Fruit fly (Drosophila melanogaster) whole organism, embryonic: ENCODE measurements around the gene CG15337.

Source experiments
- Abd-B ChIP-seq: fragments of 200-800 bp; sonication (Bioruptor generic); optimal IDR thresholded peaks from 2 replicates; lab custom pipeline; 2018; ENCODE audit warnings: missing biosample characterization, mild to moderate bottlenecking, missing genetic modification characterization, moderate library complexity
- Blimp-1 ChIP-seq: fragments of 200-800 bp; sonication (Bioruptor generic); optimal IDR thresholded peaks from 3 replicates; lab custom pipeline; 2018; ENCODE audit warnings: missing biosample characterization, missing genetic modification characterization, mild to moderate bottlenecking, moderate library complexity, missing genetic modification reagents
- C15 ChIP-seq: fragments of 200-800 bp; sonication (Bioruptor generic); IDR thresholded peaks from 3 replicates; pipeline ENCODE4 v1.3.6; 2022; ENCODE audit warnings: missing biosample characterization, missing genetic modification characterization
- CG10209 ChIP-seq: fragments of 200-800 bp; sonication (Bioruptor generic); optimal IDR thresholded peaks from 3 replicates; lab custom pipeline; 2017; ENCODE audit warnings: missing biosample characterization, mild to moderate bottlenecking, missing genetic modification characterization, missing genetic modification reagents
- CG12236 ChIP-seq: fragments of 200-800 bp; sonication (Bioruptor generic); optimal IDR thresholded peaks from 2 replicates; lab custom pipeline; 2016; ENCODE audit warnings: missing biosample characterization, missing genetic modification characterization
- CG17385 ChIP-seq: fragments of 200-800 bp; sonication (Bioruptor generic); optimal IDR thresholded peaks from 3 replicates; lab custom pipeline; 2018; ENCODE audit warnings: missing biosample characterization, mild to moderate bottlenecking, missing genetic modification characterization
- CG1832 ChIP-seq: fragments of 200-800 bp; sonication (Bioruptor generic); optimal IDR thresholded peaks from 2 replicates; lab custom pipeline; 2017; ENCODE audit warnings: missing biosample characterization, mild to moderate bottlenecking, missing genetic modification characterization, inconsistent platforms
- CG18599 ChIP-seq: fragments of 200-800 bp; sonication (Bioruptor generic); optimal IDR thresholded peaks from 3 replicates; lab custom pipeline; 2017; ENCODE audit warnings: missing biosample characterization, missing genetic modification characterization, mild to moderate bottlenecking, moderate library complexity, missing genetic modification reagents
- CG18764 ChIP-seq: fragments of 200-800 bp; sonication (Bioruptor generic); optimal IDR thresholded peaks from 3 replicates; lab custom pipeline; 2016; ENCODE audit warnings: missing biosample characterization, missing genetic modification characterization
- CG2202 ChIP-seq: fragments of 200-800 bp; sonication (Bioruptor generic); optimal IDR thresholded peaks from 2 replicates; lab custom pipeline; 2018; ENCODE audit warnings: missing biosample characterization, mild to moderate bottlenecking, missing genetic modification characterization
- CG2678 ChIP-seq: fragments of 200-800 bp; sonication (Bioruptor generic); optimal IDR thresholded peaks from 3 replicates; lab custom pipeline; 2019; ENCODE audit warnings: missing biosample characterization, mild to moderate bottlenecking, missing genetic modification characterization, moderate library complexity
- CG3838 ChIP-seq: fragments of 200-800 bp; sonication (Bioruptor generic); optimal IDR thresholded peaks from 3 replicates; lab custom pipeline; 2016; ENCODE audit warnings: missing biosample characterization, missing genetic modification characterization
- CG3995 ChIP-seq: fragments of 200-800 bp; sonication (Bioruptor generic); optimal IDR thresholded peaks from 3 replicates; lab custom pipeline; 2016; ENCODE audit warnings: missing biosample characterization, missing genetic modification characterization
- CG4404 ChIP-seq: fragments of 200-800 bp; sonication (Bioruptor generic); IDR thresholded peaks from 2 replicates; pipeline ENCODE4 v1.3.6; 2022; ENCODE audit warnings: missing biosample characterization, missing genetic modification characterization
- CG7745 ChIP-seq: fragments of 200-800 bp; sonication (Bioruptor generic); optimal IDR thresholded peaks from 2 replicates; lab custom pipeline; 2018; ENCODE audit warnings: missing biosample characterization, mild to moderate bottlenecking, missing genetic modification characterization, moderate library complexity
- CG9797 ChIP-seq: fragments of 200-800 bp; sonication (Bioruptor generic); optimal IDR thresholded peaks from 3 replicates; lab custom pipeline; 2018; ENCODE audit warnings: missing biosample characterization, mild to moderate bottlenecking, missing genetic modification characterization
- D19B ChIP-seq: fragments of 200-800 bp; sonication (Bioruptor generic); optimal IDR thresholded peaks from 2 replicates; lab custom pipeline; 2017; ENCODE audit warnings: missing biosample characterization, mild to moderate bottlenecking, missing genetic modification characterization
- Dip3 ChIP-seq: fragments of 200-800 bp; sonication (Bioruptor generic); optimal IDR thresholded peaks from 3 replicates; lab custom pipeline; 2016; ENCODE audit warnings: missing biosample characterization, missing genetic modification characterization
- Elba2 ChIP-seq: fragments of 200-800 bp; sonication (Bioruptor generic); optimal IDR thresholded peaks from 3 replicates; lab custom pipeline; 2016; ENCODE audit warnings: missing biosample characterization, missing genetic modification characterization
- Ets65A ChIP-seq: fragments of 200-800 bp; sonication (Bioruptor generic); peaks from one replicate; lab custom pipeline; 2016; ENCODE audit warnings: missing biosample characterization, missing genetic modification characterization
- Fer2 ChIP-seq: fragments of 200-800 bp; sonication (Bioruptor generic); optimal IDR thresholded peaks from 2 replicates; lab custom pipeline; 2018; ENCODE audit warnings: missing biosample characterization, mild to moderate bottlenecking, missing genetic modification characterization, moderate library complexity
- HmgZ ChIP-seq: fragments of 200-800 bp; sonication (Bioruptor generic); optimal IDR thresholded peaks from 2 replicates; lab custom pipeline; 2018; ENCODE audit warnings: missing biosample characterization, mild to moderate bottlenecking, missing genetic modification characterization
- Kr ChIP-seq: fragments of 200-800 bp; sonication (Bioruptor generic); optimal IDR thresholded peaks from 2 replicates; lab custom pipeline; 2017; ENCODE audit warnings: missing biosample characterization, mild to moderate bottlenecking, missing genetic modification characterization
- Max ChIP-seq: fragments of 200-800 bp; sonication (Bioruptor generic); optimal IDR thresholded peaks from 2 replicates; lab custom pipeline; 2016; ENCODE audit warnings: missing biosample characterization, mild to moderate bottlenecking, missing genetic modification characterization
- NK7.1 ChIP-seq: fragments of 200-800 bp; sonication (Bioruptor generic); optimal IDR thresholded peaks from 3 replicates; lab custom pipeline; 2016; ENCODE audit warnings: missing biosample characterization, missing genetic modification characterization
- ara ChIP-seq: fragments of 200-800 bp; sonication (Bioruptor generic); IDR thresholded peaks from 2 replicates; pipeline ENCODE4 v1.3.6; 2022; ENCODE audit warnings: missing biosample characterization, missing genetic modification characterization
- bowl ChIP-seq: fragments of 200-800 bp; sonication (Bioruptor generic); IDR thresholded peaks from 2 replicates; pipeline ENCODE4 v1.3.6; 2022; ENCODE audit warnings: missing biosample characterization, missing genetic modification characterization
- cato ChIP-seq: fragments of 200-800 bp; sonication (Bioruptor generic); optimal IDR thresholded peaks from 2 replicates; lab custom pipeline; 2016; ENCODE audit warnings: missing biosample characterization, missing genetic modification characterization, borderline replicate concordance
- caup ChIP-seq: fragments of 200-800 bp; sonication (Bioruptor generic); optimal IDR thresholded peaks from 3 replicates; lab custom pipeline; 2017; ENCODE audit warnings: missing biosample characterization, mild to moderate bottlenecking, missing genetic modification characterization, moderate library complexity; ENCODE audit not compliant: severe bottlenecking
- corto ChIP-seq: fragments of 200-800 bp; sonication (Bioruptor generic); optimal IDR thresholded peaks from 2 replicates; lab custom pipeline; 2016; ENCODE audit warnings: missing biosample characterization, mild to moderate bottlenecking, missing genetic modification characterization, moderate library complexity
- cwo ChIP-seq: fragments of 200-800 bp; sonication (Bioruptor generic); optimal IDR thresholded peaks from 3 replicates; lab custom pipeline; 2017; ENCODE audit warnings: missing biosample characterization, missing genetic modification characterization, mild to moderate bottlenecking, moderate library complexity, missing genetic modification reagents
- dm ChIP-seq: fragments of 200-800 bp; sonication (Bioruptor generic); optimal IDR thresholded peaks from 3 replicates; lab custom pipeline; 2016; ENCODE audit warnings: missing biosample characterization, missing genetic modification characterization
- ems ChIP-seq: fragments of 200-800 bp; sonication (Bioruptor generic); optimal IDR thresholded peaks from 3 replicates; lab custom pipeline; 2016; ENCODE audit warnings: missing biosample characterization, missing genetic modification characterization
- en ChIP-seq: fragments of 200-800 bp; sonication (Bioruptor generic); optimal IDR thresholded peaks from 2 replicates; lab custom pipeline; 2016; ENCODE audit warnings: missing biosample characterization, missing genetic modification characterization
- fd102C ChIP-seq: fragments of 200-800 bp; sonication (Bioruptor generic); optimal IDR thresholded peaks from 2 replicates; lab custom pipeline; 2018; ENCODE audit warnings: missing biosample characterization, mild to moderate bottlenecking, missing genetic modification characterization, moderate library complexity
- fd64A ChIP-seq: fragments of 200-800 bp; sonication (Bioruptor generic); optimal IDR thresholded peaks from 3 replicates; lab custom pipeline; 2018; ENCODE audit warnings: missing biosample characterization, mild to moderate bottlenecking, missing genetic modification characterization
- fu2 ChIP-seq: fragments of 200-800 bp; sonication (Bioruptor generic); optimal IDR thresholded peaks from 2 replicates; lab custom pipeline; 2016; ENCODE audit warnings: missing biosample characterization, missing genetic modification characterization
- nerfin-1 ChIP-seq: fragments of 200-800 bp; sonication (Bioruptor generic); optimal IDR thresholded peaks from 3 replicates; lab custom pipeline; 2019; ENCODE audit warnings: missing biosample characterization, mild to moderate bottlenecking, missing genetic modification characterization, moderate library complexity
- onecut ChIP-seq: fragments of 200-800 bp; sonication (Bioruptor generic); IDR thresholded peaks from 2 replicates; pipeline ENCODE4 v1.3.6; 2022; ENCODE audit warnings: missing biosample characterization, missing genetic modification characterization
- otp ChIP-seq: fragments of 200-800 bp; sonication (Bioruptor generic); IDR thresholded peaks from 3 replicates; pipeline ENCODE4, ENCODE4 v1.3.6; 2022; ENCODE audit warnings: missing biosample characterization, missing genetic modification characterization
- pita ChIP-seq: fragments of 200-800 bp; sonication (Bioruptor generic); optimal IDR thresholded peaks from 2 replicates; lab custom pipeline; 2017; ENCODE audit warnings: missing biosample characterization, mild to moderate bottlenecking, missing genetic modification characterization
- pum ChIP-seq: fragments of 200-800 bp; sonication (Bioruptor generic); optimal IDR thresholded peaks from 2 replicates; lab custom pipeline; 2016; ENCODE audit warnings: missing biosample characterization, missing genetic modification characterization
- pzg ChIP-seq: fragments of 200-800 bp; sonication (Bioruptor generic); optimal IDR thresholded peaks from 3 replicates; lab custom pipeline; 2018; ENCODE audit warnings: missing biosample characterization, mild to moderate bottlenecking, missing genetic modification characterization, moderate library complexity
- rib ChIP-seq: fragments of 200-800 bp; sonication (Bioruptor generic); IDR thresholded peaks from 2 replicates; pipeline ENCODE4 v1.3.6; 2022; ENCODE audit warnings: missing biosample characterization, missing genetic modification characterization
- sc ChIP-seq, 3 experiments: fragments of >200 bp in 2 of 3; fragments of 200-800 bp in 1 of 3; sonication (Bioruptor generic) in 1 of 3; optimal IDR thresholded peaks; 2 replicates in 2 of 3; 3 replicates in 1 of 3; lab custom pipeline; 2017; ENCODE audit warnings: mild to moderate bottlenecking in 1 of 3, missing biosample characterization in 1 of 3, missing genetic modification characterization in 1 of 3, missing genetic modification reagents in 1 of 3
- ssp ChIP-seq: fragments of 200-800 bp; sonication (Bioruptor generic); IDR thresholded peaks from 2 replicates; pipeline ENCODE4 v1.3.6; 2022; ENCODE audit warnings: missing biosample characterization, missing genetic modification characterization
- sug ChIP-seq: fragments of 200-800 bp; optimal IDR thresholded peaks from 2 replicates; lab custom pipeline; 2019; ENCODE audit warnings: missing biosample characterization, mild to moderate bottlenecking, missing genetic modification characterization, moderate library complexity
- tio ChIP-seq: fragments of 200-800 bp; sonication (Bioruptor generic); optimal IDR thresholded peaks from 2 replicates; lab custom pipeline; 2017; ENCODE audit warnings: missing biosample characterization, missing genetic modification characterization, inconsistent platforms
- tna ChIP-seq: fragments of 200-800 bp; sonication (Bioruptor generic); IDR thresholded peaks from 2 replicates; pipeline ENCODE4 v1.3.6; 2022; ENCODE audit warnings: missing biosample characterization, missing genetic modification characterization; ENCODE audit not compliant: partially characterized antibody
- vnd ChIP-seq: fragments of 200-800 bp; sonication (Bioruptor generic); IDR thresholded peaks from 3 replicates; pipeline ENCODE4 v1.3.6; 2022; ENCODE audit warnings: missing biosample characterization, missing genetic modification characterization; ENCODE audit not compliant: partially characterized antibody

The CG15337 gene

dm6 chrX:8126149-8126548 lies 33.7 kb upstream of the CG15337 start (continued):
- 0 out of 2 replicates have a peak, but pooled peaks have one; percentile 14 for TF ChIP-seq onecut (GFP tag; lab: Robert Waterston, UW)
- TF ChIP-seq tio (GFP tag; lab: Kevin White, UChicago), result peak; percentile 53
- no peak for TF ChIP-seq CG1832 (GFP tag; lab: Kevin White, UChicago)
- TF ChIP-seq caup, result no peak
- no peak for TF ChIP-seq CG18599 (GFP tag; lab: Kevin White, UChicago)
- no peak for TF ChIP-seq Elba2 (GFP tag; lab: Kevin White, UChicago)
- TF ChIP-seq cwo (GFP tag; lab: Kevin White, UChicago), result no peak
- no peak for TF ChIP-seq fd102C (GFP tag; lab: Kevin White, UChicago)
- TF ChIP-seq en (GFP tag; lab: Kevin White, UChicago), result no peak
- TF ChIP-seq CG7745 (tag; lab: Kevin White, UChicago), result no peak
- no peak for TF ChIP-seq rib (GFP tag; lab: Robert Waterston, UW)
- TF ChIP-seq Max (GFP tag; lab: Kevin White, UChicago), result peak; percentile 18
- peak; percentile 46 for TF ChIP-seq nerfin-1
- TF ChIP-seq CG18764, result no peak
- TF ChIP-seq corto (GFP tag; lab: Kevin White, UChicago), result no peak
- no peak for TF ChIP-seq C15 (GFP tag; lab: Robert Waterston, UW)
- TF ChIP-seq dm, result no peak
- peak; percentile 94 for TF ChIP-seq Blimp-1 (GFP tag; lab: Kevin White, UChicago)
- TF ChIP-seq ara (GFP tag; lab: Robert Waterston, UW), result peak; percentile 77
- TF ChIP-seq ssp (GFP tag; lab: Robert Waterston, UW), result peak; percentile 45
- TF ChIP-seq CG4404 (GFP tag; lab: Robert Waterston, UW), result peak; percentile 35; the same call in 1 of the 2 replicates
- TF ChIP-seq tna, result no peak
- no peak for TF ChIP-seq vnd
- peak; percentile 23 for TF ChIP-seq D19B (GFP tag; lab: Kevin White, UChicago)
- TF ChIP-seq CG3995, result no peak
- TF ChIP-seq HmgZ, result no peak
- peak; percentile 94 for TF ChIP-seq Ets65A (GFP tag; lab: Kevin White, UChicago)
- TF ChIP-seq sc (optimal IDR thresholded peaks at IDR 0.05; lab: Kevin White, UChicago), result no peak
- TF ChIP-seq sc (GFP tag; optimal IDR thresholded peaks at IDR 0.05; lab: Kevin White, UChicago), result peak; percentile 54
- no peak for TF ChIP-seq NK7.1 (GFP tag; lab: Kevin White, UChicago)
- TF ChIP-seq CG2202 (tag; lab: Kevin White, UChicago), result peak; percentile 58
- peak; percentile 25 for TF ChIP-seq CG12236 (GFP tag; lab: Kevin White, UChicago)
- no peak for TF ChIP-seq sug (tag; lab: Kevin White, UChicago)
- peak; percentile 39 for TF ChIP-seq CG10209 (GFP tag; lab: Kevin White, UChicago)
- TF ChIP-seq Abd-B (GFP tag; lab: Kevin White, UChicago), result peak; percentile 59
- TF ChIP-seq CG17385 (GFP tag; lab: Kevin White, UChicago), result peak; percentile 45
- TF ChIP-seq pita (GFP tag; lab: Kevin White, UChicago), result no peak
- peak; percentile 47 for TF ChIP-seq fd64A (GFP tag; lab: Kevin White, UChicago)
- no peak for TF ChIP-seq Dip3 (GFP tag; lab: Kevin White, UChicago)
- no peak for TF ChIP-seq bowl (GFP tag; lab: Robert Waterston, UW)
- TF ChIP-seq otp (GFP tag; lab: Robert Waterston, UW), result peak; percentile 41; the same call in 1 of the 3 replicates
- peak; percentile 42 for TF ChIP-seq cato (GFP tag; lab: Kevin White, UChicago)
- no peak for TF ChIP-seq CG9797 (GFP tag; lab: Kevin White, UChicago)
- TF ChIP-seq fu2 (GFP tag; lab: Kevin White, UChicago), result no peak
- no peak for TF ChIP-seq pzg (GFP tag; lab: Kevin White, UChicago)
- peak; percentile 33 for TF ChIP-seq ems (GFP tag; lab: Kevin White, UChicago)
- no peak for TF ChIP-seq Fer2 (tag; lab: Kevin White, UChicago)
- peak; percentile 42 for TF ChIP-seq pum
- no peak for TF ChIP-seq Kr (GFP tag; lab: Kevin White, UChicago)
- peak; percentile 64 for TF ChIP-seq CG2678 (tag; lab: Kevin White, UChicago)
- no peak for TF ChIP-seq CG3838 (GFP tag; lab: Kevin White, UChicago)
